Worm (Caenorhabditis elegans): ENCODE results near the gene xbx-9.

ce11 chrV:12773222-12773621, 39.2 kb downstream of the xbx-9 start, which contains the start of gene ZC455.1:
- no peak for TF ChIP-seq him-1 (tag; optimal IDR thresholded peaks at IDR 0.05)
- no peak for TF ChIP-seq dao-5 (tag; optimal IDR thresholded peaks at IDR 0.05)

Measured in whole organism, L4/young adult.